Fruit fly (Drosophila melanogaster) whole organism, embryonic: ENCODE measurements around the gene Syx4.

ENCODE experiments used
- BEAF-32 ChIP-seq: fragments of 200-800 bp; sonication (Bioruptor generic); optimal IDR thresholded peaks from 3 replicates; lab custom pipeline; 2017; ENCODE audit warnings: missing biosample characterization, missing genetic modification characterization, mild to moderate bottlenecking, moderate library complexity, missing genetic modification reagents
- CG10267 ChIP-seq: fragments of 200-800 bp; sonication (Bioruptor generic); optimal IDR thresholded peaks from 2 replicates; lab custom pipeline; 2018; ENCODE audit warnings: missing biosample characterization, mild to moderate bottlenecking, missing genetic modification characterization, moderate library complexity
- CG11504 ChIP-seq: fragments of 200-800 bp; sonication (Bioruptor generic); optimal IDR thresholded peaks from 3 replicates; lab custom pipeline; 2019; ENCODE audit warnings: missing biosample characterization, mild to moderate bottlenecking, missing genetic modification characterization, moderate library complexity
- CG12236 ChIP-seq: fragments of 200-800 bp; sonication (Bioruptor generic); optimal IDR thresholded peaks from 2 replicates; lab custom pipeline; 2016; ENCODE audit warnings: missing biosample characterization, missing genetic modification characterization
- CG13424 ChIP-seq: fragments of 200-800 bp; sonication (Bioruptor generic); optimal IDR thresholded peaks from 2 replicates; lab custom pipeline; 2019; ENCODE audit warnings: missing biosample characterization, mild to moderate bottlenecking, missing genetic modification characterization, moderate library complexity
- CG13775 ChIP-seq: fragments of 200-800 bp; sonication (Bioruptor generic); optimal IDR thresholded peaks from 3 replicates; lab custom pipeline; 2017; ENCODE audit warnings: missing biosample characterization, mild to moderate bottlenecking, missing genetic modification characterization
- CG1603 ChIP-seq: fragments of 200-800 bp; sonication (Bioruptor generic); optimal IDR thresholded peaks from 2 replicates; lab custom pipeline; 2019; ENCODE audit warnings: missing biosample characterization, mild to moderate bottlenecking, missing genetic modification characterization, moderate library complexity
- CG16779 ChIP-seq: fragments of 200-800 bp; sonication (Bioruptor generic); IDR thresholded peaks from 2 replicates; pipeline ENCODE4 v1.3.6; 2022; ENCODE audit warnings: missing biosample characterization, missing genetic modification characterization
- CG16863 ChIP-seq: fragments of 200-800 bp; sonication (Bioruptor generic); optimal IDR thresholded peaks from 3 replicates; lab custom pipeline; 2016; ENCODE audit warnings: missing biosample characterization, missing genetic modification characterization
- CG17328 ChIP-seq: fragments of 200-800 bp; sonication (Bioruptor generic); IDR thresholded peaks from 2 replicates; pipeline ENCODE4 v1.3.6; 2022; ENCODE audit warnings: missing biosample characterization, missing genetic modification characterization
- CG17385 ChIP-seq: fragments of 200-800 bp; sonication (Bioruptor generic); optimal IDR thresholded peaks from 3 replicates; lab custom pipeline; 2018; ENCODE audit warnings: missing biosample characterization, mild to moderate bottlenecking, missing genetic modification characterization
- CG17802 ChIP-seq: fragments of 200-800 bp; sonication (Bioruptor generic); optimal IDR thresholded peaks from 2 replicates; lab custom pipeline; 2018; ENCODE audit warnings: missing biosample characterization, mild to moderate bottlenecking, missing genetic modification characterization, moderate library complexity
- CG18599 ChIP-seq: fragments of 200-800 bp; sonication (Bioruptor generic); optimal IDR thresholded peaks from 3 replicates; lab custom pipeline; 2017; ENCODE audit warnings: missing biosample characterization, missing genetic modification characterization, mild to moderate bottlenecking, moderate library complexity, missing genetic modification reagents
- CG2129 ChIP-seq: fragments of 200-800 bp; sonication (Bioruptor generic); IDR thresholded peaks from 2 replicates; pipeline ENCODE4 v1.3.6; 2022; ENCODE audit warnings: missing biosample characterization, missing genetic modification characterization; ENCODE audit not compliant: partially characterized antibody
- CG31441 ChIP-seq: fragments of 200-800 bp; sonication (Bioruptor generic); IDR thresholded peaks from 2 replicates; pipeline ENCODE4 v1.3.6; 2022; ENCODE audit warnings: missing biosample characterization, missing genetic modification characterization
- CG32772 ChIP-seq: fragments of 200-800 bp; sonication (Bioruptor generic); IDR thresholded peaks from 2 replicates; pipeline ENCODE4 v1.3.6; 2022; ENCODE audit warnings: missing biosample characterization, missing genetic modification characterization
- CG4424 ChIP-seq: fragments of 200-800 bp; sonication (Bioruptor generic); optimal IDR thresholded peaks from 3 replicates; lab custom pipeline; 2016; ENCODE audit warnings: missing biosample characterization, missing genetic modification characterization
- CG6175 ChIP-seq: fragments of 200-800 bp; sonication (Bioruptor generic); IDR thresholded peaks from 3 replicates; pipeline ENCODE4 v1.3.6; 2022; ENCODE audit warnings: missing biosample characterization, missing genetic modification characterization
- CG6254 ChIP-seq: fragments of 200-800 bp; sonication (Bioruptor generic); optimal IDR thresholded peaks from 3 replicates; lab custom pipeline; 2017; ENCODE audit warnings: mild to moderate bottlenecking, missing biosample characterization, missing genetic modification reagents, missing genetic modification characterization
- CG6689 ChIP-seq: fragments of 200-800 bp; sonication (Bioruptor generic); IDR thresholded peaks from 2 replicates; pipeline ENCODE4 v1.3.6; 2022; ENCODE audit warnings: missing biosample characterization, missing genetic modification characterization
- CG8089 ChIP-seq: fragments of 200-800 bp; sonication (Bioruptor generic); optimal IDR thresholded peaks from 3 replicates; lab custom pipeline; 2016; ENCODE audit warnings: missing biosample characterization, missing genetic modification characterization
- CG8290 ChIP-seq, 3 experiments: fragments of 200-800 bp; sonication (Bioruptor generic); optimal IDR thresholded peaks; 2 replicates each; lab custom pipeline; 2016 to 2019; ENCODE audit warnings: missing biosample characterization in 3 of 3, missing genetic modification characterization in 3 of 3, mild to moderate bottlenecking in 2 of 3, moderate library complexity in 1 of 3
- D19A ChIP-seq: fragments of 200-800 bp; optimal IDR thresholded peaks from 3 replicates; lab custom pipeline; 2019; ENCODE audit warnings: missing biosample characterization, mild to moderate bottlenecking, missing genetic modification characterization, moderate library complexity
- Dbx ChIP-seq: fragments of 200-800 bp; sonication (Bioruptor generic); IDR thresholded peaks from 3 replicates; pipeline ENCODE4 v1.3.6; 2022; ENCODE audit warnings: missing biosample characterization, missing genetic modification characterization
- Drgx ChIP-seq: fragments of 200-800 bp; sonication (Bioruptor generic); IDR thresholded peaks from 2 replicates; pipeline ENCODE4 v1.3.6; 2022; ENCODE audit warnings: missing biosample characterization, missing genetic modification characterization
- Gsc ChIP-seq: fragments of 200-800 bp; sonication (Bioruptor generic); IDR thresholded peaks from 2 replicates; pipeline ENCODE4 v1.3.6; 2022; ENCODE audit warnings: missing biosample characterization, missing genetic modification characterization
- Hmr ChIP-seq: fragments of 200-800 bp; sonication (Bioruptor generic); optimal IDR thresholded peaks from 3 replicates; lab custom pipeline; 2017; ENCODE audit warnings: mild to moderate bottlenecking, missing biosample characterization, missing genetic modification reagents, missing genetic modification characterization
- Hsf ChIP-seq: fragments of 200-800 bp; sonication (Bioruptor generic); optimal IDR thresholded peaks from 3 replicates; lab custom pipeline; 2016; ENCODE audit warnings: missing biosample characterization, missing genetic modification characterization
- PHDP ChIP-seq: fragments of 200-800 bp; sonication (Bioruptor generic); optimal IDR thresholded peaks from 3 replicates; lab custom pipeline; 2018; ENCODE audit warnings: missing biosample characterization, mild to moderate bottlenecking, missing genetic modification characterization, moderate library complexity
- Rx ChIP-seq: fragments of 200-800 bp; sonication (Bioruptor generic); IDR thresholded peaks from 2 replicates; pipeline ENCODE4 v1.3.6; 2022; ENCODE audit warnings: missing biosample characterization, missing genetic modification characterization
- Sox100B ChIP-seq: fragments of 200-800 bp; sonication (Bioruptor generic); optimal IDR thresholded peaks from 3 replicates; lab custom pipeline; 2018; ENCODE audit warnings: missing biosample characterization, mild to moderate bottlenecking, missing genetic modification characterization
- Sox102F ChIP-seq: fragments of 200-800 bp; sonication (Bioruptor generic); optimal IDR thresholded peaks from 2 replicates; lab custom pipeline; 2018; ENCODE audit warnings: missing biosample characterization, mild to moderate bottlenecking, missing genetic modification characterization, moderate library complexity
- Ssrp ChIP-seq: fragments of 200-800 bp; sonication (Bioruptor generic); optimal IDR thresholded peaks from 2 replicates; lab custom pipeline; 2018; ENCODE audit warnings: missing biosample characterization, mild to moderate bottlenecking, missing genetic modification characterization, moderate library complexity
- br ChIP-seq: fragments of >200 bp; optimal IDR thresholded peaks from 2 replicates; lab custom pipeline; 2017
- bsh ChIP-seq, 2 experiments: fragments of 200-800 bp; sonication (Bioruptor generic); optimal IDR thresholded peaks; 2 replicates each; lab custom pipeline; 2017 to 2018; ENCODE audit warnings: mild to moderate bottlenecking in 2 of 2, missing biosample characterization in 2 of 2, missing genetic modification characterization in 2 of 2, moderate library complexity in 1 of 2
- chif ChIP-seq, 2 experiments: fragments of 200-800 bp; sonication (Bioruptor generic); optimal IDR thresholded peaks; 3 replicates each; lab custom pipeline; 2016; ENCODE audit warnings: missing biosample characterization in 2 of 2, missing genetic modification characterization in 2 of 2
- fu2 ChIP-seq: fragments of 200-800 bp; sonication (Bioruptor generic); optimal IDR thresholded peaks from 2 replicates; lab custom pipeline; 2016; ENCODE audit warnings: missing biosample characterization, missing genetic modification characterization
- her ChIP-seq: fragments of 200-800 bp; sonication (Bioruptor generic); optimal IDR thresholded peaks from 2 replicates; lab custom pipeline; 2016; ENCODE audit warnings: missing biosample characterization, missing genetic modification characterization
- nerfin-1 ChIP-seq: fragments of 200-800 bp; sonication (Bioruptor generic); optimal IDR thresholded peaks from 3 replicates; lab custom pipeline; 2019; ENCODE audit warnings: missing biosample characterization, mild to moderate bottlenecking, missing genetic modification characterization, moderate library complexity
- phol ChIP-seq: fragments of 200-800 bp; sonication (Bioruptor generic); optimal IDR thresholded peaks from 3 replicates; lab custom pipeline; 2018; ENCODE audit warnings: missing biosample characterization, mild to moderate bottlenecking, missing genetic modification characterization, moderate library complexity
- pnt ChIP-seq: fragments of 200-800 bp; sonication (Bioruptor generic); optimal IDR thresholded peaks from 3 replicates; lab custom pipeline; 2016; ENCODE audit warnings: missing biosample characterization, missing genetic modification characterization
- row ChIP-seq: fragments of 200-800 bp; sonication (Bioruptor generic); IDR thresholded peaks from 3 replicates; pipeline ENCODE4 v1.3.6; 2022; ENCODE audit warnings: missing biosample characterization, missing genetic modification characterization
- seq ChIP-seq: fragments of 200-800 bp; sonication (Bioruptor generic); IDR thresholded peaks from 2 replicates; pipeline ENCODE4 v1.3.6; 2022; ENCODE audit warnings: missing biosample characterization, missing genetic modification characterization
- tgo ChIP-seq: fragments of 200-800 bp; sonication (Bioruptor generic); IDR thresholded peaks from 3 replicates; pipeline ENCODE4 v1.3.6; 2022; ENCODE audit warnings: missing biosample characterization, missing genetic modification characterization
- tna ChIP-seq: fragments of 200-800 bp; sonication (Bioruptor generic); IDR thresholded peaks from 2 replicates; pipeline ENCODE4 v1.3.6; 2022; ENCODE audit warnings: missing biosample characterization, missing genetic modification characterization; ENCODE audit not compliant: partially characterized antibody
- ttk ChIP-seq: fragments of 200-800 bp; sonication (Bioruptor generic); IDR thresholded peaks from 2 replicates; pipeline ENCODE4 v2.1.2; 2022; ENCODE audit warnings: missing biosample characterization, missing genetic modification characterization
- vnd ChIP-seq: fragments of 200-800 bp; sonication (Bioruptor generic); IDR thresholded peaks from 3 replicates; pipeline ENCODE4 v1.3.6; 2022; ENCODE audit warnings: missing biosample characterization, missing genetic modification characterization; ENCODE audit not compliant: partially characterized antibody
- zfh1 ChIP-seq: fragments of 200-800 bp; sonication (Bioruptor generic); IDR thresholded peaks from 3 replicates; pipeline ENCODE4 v1.3.6; 2022; ENCODE audit warnings: missing biosample characterization, missing genetic modification characterization

The Syx4 gene

DNA sequence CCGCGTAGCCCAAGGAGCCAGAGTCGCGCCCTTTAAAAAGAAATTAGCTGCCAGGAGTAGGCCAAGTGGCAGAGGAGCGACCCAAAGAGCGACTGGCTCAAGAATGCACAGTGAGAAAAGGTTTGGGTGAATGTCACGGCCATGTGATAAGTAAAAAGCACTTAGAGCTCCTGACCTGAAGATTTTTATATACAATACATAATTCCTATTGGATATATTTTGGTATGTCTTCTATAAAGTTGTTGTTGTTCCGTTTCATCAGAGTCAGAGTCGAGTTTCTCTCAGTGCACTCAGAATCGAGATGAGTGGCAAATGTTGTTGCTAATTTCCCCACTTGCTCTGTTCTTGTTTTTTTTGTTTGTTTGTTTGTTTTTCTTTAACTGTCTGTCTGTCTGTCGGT lies 17.3 kb upstream of the Syx4 start (continued):
- TF ChIP-seq CG1603 (tag; lab: Kevin White, UChicago) (peak; percentile 3), fu2 (GFP tag; lab: Kevin White, UChicago) (no peak), bsh (GFP tag; optimal IDR thresholded peaks at IDR 0.05; lab: Kevin White, UChicago) (peak in 1 of 2 experiments; percentile 19), CG18599 (GFP tag; lab: Kevin White, UChicago) (peak; percentile 41), CG11504 (peak; percentile 17)

DNA sequence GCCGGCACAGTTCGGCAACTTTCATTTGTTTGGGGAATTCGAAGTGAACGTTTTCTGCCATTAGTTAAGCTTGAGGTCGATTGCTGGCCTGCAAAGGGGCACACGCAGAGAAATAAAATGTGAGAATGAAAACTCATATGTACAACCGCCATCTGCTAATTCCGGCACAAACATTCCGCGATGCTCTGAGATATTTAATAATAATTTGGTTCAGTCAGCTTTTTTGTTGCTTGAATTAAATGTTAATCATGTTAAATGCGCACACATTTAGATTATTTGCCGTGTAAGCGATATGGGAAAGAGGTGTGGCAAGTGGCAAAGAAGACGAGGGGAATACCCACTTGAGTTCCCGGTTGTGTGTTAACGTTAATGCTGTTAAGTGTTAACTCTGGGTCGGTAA lies 13.5 kb upstream of the Syx4 start:
- peak; percentile 21; the same call in 1 of the 3 replicates for TF ChIP-seq tgo (GFP tag; lab: Robert Waterston, UW)
- no peak for TF ChIP-seq CG13775 (GFP tag; lab: Kevin White, UChicago)
- TF ChIP-seq CG17385 (GFP tag; lab: Kevin White, UChicago) = peak; percentile 17
- no peak for TF ChIP-seq BEAF-32 (GFP tag; lab: Kevin White, UChicago)
- no peak for TF ChIP-seq D19A (tag; lab: Kevin White, UChicago)
- TF ChIP-seq Sox100B (GFP tag; lab: Kevin White, UChicago) = peak; percentile 1
- TF ChIP-seq vnd = no peak
- no peak for TF ChIP-seq CG6175 (GFP tag; lab: Robert Waterston, UW)
- TF ChIP-seq CG32772 (GFP tag; lab: Robert Waterston, UW) = peak; percentile 49
- TF ChIP-seq pnt = no peak
- TF ChIP-seq seq (GFP tag; lab: Robert Waterston, UW) = peak; percentile 17; the same call in 1 of the 2 replicates
- TF ChIP-seq br (lab: Kevin White, UChicago) = no peak
- peak in 1 of 2 experiments; percentile 35 for TF ChIP-seq bsh (GFP tag; optimal IDR thresholded peaks at IDR 0.05; lab: Kevin White, UChicago)
- no peak for TF ChIP-seq tna (GFP tag; lab: Robert Waterston, UW)
- peak; percentile 23 for TF ChIP-seq CG4424 (GFP tag; lab: Kevin White, UChicago)
- TF ChIP-seq Dbx (GFP tag; lab: Robert Waterston, UW) = peak; percentile 44; the same call in 1 of the 3 replicates
- TF ChIP-seq CG8089 = no peak
- TF ChIP-seq CG8290 (GFP tag; optimal IDR thresholded peaks at IDR 0.05; lab: Kevin White, UChicago) = no peak
- peak in 1 of 2 experiments; percentile 44 for TF ChIP-seq CG8290 (tag; optimal IDR thresholded peaks at IDR 0.05; lab: Kevin White, UChicago)
- TF ChIP-seq CG12236 (GFP tag; lab: Kevin White, UChicago) = no peak
- peak; percentile 1 for TF ChIP-seq CG17802
- TF ChIP-seq nerfin-1 = no peak
- peak; percentile 4 for TF ChIP-seq Hmr (GFP tag; lab: Kevin White, UChicago)
- peak; percentile 22; the same call in 1 of the 2 replicates for TF ChIP-seq CG17328 (GFP tag; lab: Robert Waterston, UW)
- no peak for TF ChIP-seq CG2129
- TF ChIP-seq row = peak; percentile 56
- peak; percentile 9 for TF ChIP-seq CG10267 (tag; lab: Kevin White, UChicago)
- 0 out of 3 replicates have a peak, but pooled peaks have one; percentile 42 for TF ChIP-seq zfh1 (GFP tag; lab: Robert Waterston, UW)
- 0 out of 2 replicates have a peak, but pooled peaks have one; percentile 29 for TF ChIP-seq CG31441
- no peak for TF ChIP-seq CG6254
- TF ChIP-seq CG18599 (GFP tag; lab: Kevin White, UChicago) = peak; percentile 38
- TF ChIP-seq PHDP (tag; lab: Kevin White, UChicago) = peak; percentile 5
- peak; percentile 6 for TF ChIP-seq Ssrp (tag; lab: Kevin White, UChicago)
- TF ChIP-seq chif (GFP tag; optimal IDR thresholded peaks at IDR 0.05; lab: Kevin White, UChicago) = peak in 1 of 2 experiments; percentile 5
- TF ChIP-seq Rx = no peak
- peak; percentile 10 for TF ChIP-seq CG13424 (tag; lab: Kevin White, UChicago)
- TF ChIP-seq CG16779 = no peak
- peak; percentile 29 for TF ChIP-seq phol (tag; lab: Kevin White, UChicago)
- no peak for TF ChIP-seq Gsc (GFP tag; lab: Robert Waterston, UW)
- TF ChIP-seq CG16863 (GFP tag; lab: Kevin White, UChicago) = no peak
- TF ChIP-seq CG6689 (GFP tag; lab: Robert Waterston, UW) = no peak
- no peak for TF ChIP-seq her (GFP tag; lab: Kevin White, UChicago)
- peak; percentile 21 for TF ChIP-seq Hsf (GFP tag; lab: Kevin White, UChicago)
- TF ChIP-seq Sox102F = peak; percentile 52
- TF ChIP-seq Drgx (GFP tag; lab: Robert Waterston, UW) = no peak
- peak; percentile 15; the same call in 1 of the 2 replicates for TF ChIP-seq ttk (GFP tag; lab: Robert Waterston, UW)
